Worm (Caenorhabditis elegans) whole organism, L4 larva: Measurements from ENCODE around the gene blos-2.

ENCODE experiments used
- F26F4.8 ChIP-seq: fragments of 200-800 bp; sonication (Bioruptor generic); conservative IDR thresholded peaks from 2 replicates; pipeline ENCODE4 v1.3.6; 2022; ENCODE audit warnings: missing genetic modification characterization, missing compliant biosample characterization
- T20F7.1 ChIP-seq: fragments of 200-800 bp; sonication (Bioruptor generic); optimal IDR thresholded peaks from 2 replicates; lab custom pipeline; 2018; ENCODE audit warnings: mild to moderate bottlenecking, missing genetic modification characterization, missing compliant biosample characterization
- ZK546.5 ChIP-seq, 2 experiments: sonication (generic microtip); optimal IDR thresholded peaks; 2 replicates each; lab custom pipeline; 2017; ENCODE audit warnings: missing biosample characterization in 2 of 2, missing genetic modification characterization in 2 of 2
- ama-1 ChIP-seq: fragments of 150-350 bp; optimal IDR thresholded peaks from 2 replicates; lab custom pipeline; 2014; ENCODE audit warnings: inconsistent platforms, mixed read lengths
- attf-4 ChIP-seq: sonication (generic microtip); optimal IDR thresholded peaks from 3 replicates; lab custom pipeline; 2017; ENCODE audit warnings: missing biosample characterization, missing genetic modification characterization
- ceh-20 ChIP-seq: fragments of 200-800 bp; sonication (Bioruptor generic); IDR thresholded peaks from 2 replicates; pipeline ENCODE4 v1.3.6; 2022; ENCODE audit warnings: missing genetic modification reagents, missing genetic modification characterization, missing compliant biosample characterization
- ceh-32 ChIP-seq: sonication (generic microtip); optimal IDR thresholded peaks from 2 replicates; lab custom pipeline; 2016; ENCODE audit warnings: mild to moderate bottlenecking, missing genetic modification characterization, missing compliant biosample characterization; ENCODE audit not compliant: poor library complexity
- daf-16 ChIP-seq, 3 experiments: sonication (generic microtip); optimal IDR thresholded peaks; 2 replicates each; lab custom pipeline; 2016 to 2017; ENCODE audit warnings: missing genetic modification characterization in 3 of 3, missing genetic modification reagents in 3 of 3, mild to moderate bottlenecking in 2 of 3, missing compliant biosample characterization in 2 of 3, missing biosample characterization in 1 of 3, moderate library complexity in 1 of 3
- dmd-6 ChIP-seq: fragments of 200-800 bp; sonication (Bioruptor generic); IDR thresholded peaks from 2 replicates; pipeline ENCODE4 v1.3.6; 2022; ENCODE audit warnings: missing genetic modification reagents, missing genetic modification characterization, missing compliant biosample characterization
- duxl-1 ChIP-seq: sonication (generic microtip); optimal IDR thresholded peaks from 2 replicates; lab custom pipeline; 2016; ENCODE audit warnings: mild to moderate bottlenecking, missing genetic modification characterization, moderate library complexity, missing compliant biosample characterization; ENCODE audit not compliant: poor library complexity
- dve-1 ChIP-seq: sonication (generic microtip); optimal IDR thresholded peaks from 2 replicates; lab custom pipeline; 2017; ENCODE audit warnings: antibody characterized with exemption, mild to moderate bottlenecking, missing genetic modification characterization, missing compliant biosample characterization; ENCODE audit not compliant: insufficient read depth
- fos-1 ChIP-seq: fragments of 150-350 bp; optimal IDR thresholded peaks from 2 replicates; lab custom pipeline; 2014; ENCODE audit warnings: missing biosample characterization, missing genetic modification characterization
- hlh-11 ChIP-seq: fragments of 200-800 bp; sonication (Bioruptor generic); optimal IDR thresholded peaks from 2 replicates; lab custom pipeline; 2018; ENCODE audit warnings: mild to moderate bottlenecking, missing genetic modification characterization, missing compliant biosample characterization
- hmg-1.1 ChIP-seq: fragments of 200-800 bp; sonication (Bioruptor generic); IDR thresholded peaks from 2 replicates; pipeline ENCODE4 v1.3.6; 2022; ENCODE audit warnings: missing genetic modification reagents, missing genetic modification characterization, missing compliant biosample characterization
- lim-7 ChIP-seq: fragments of 200-800 bp; sonication (Bioruptor generic); IDR thresholded peaks from 2 replicates; pipeline ENCODE4 v1.3.6; 2022; ENCODE audit warnings: missing genetic modification characterization, missing compliant biosample characterization
- lin-13 ChIP-seq: fragments of 150-350 bp; optimal IDR thresholded peaks from 2 replicates; lab custom pipeline; 2014; ENCODE audit warnings: missing biosample characterization, missing genetic modification reagents, missing genetic modification characterization
- mdl-1 ChIP-seq, 2 experiments: fragments of 150-350 bp in 1 of 2; sonication (generic microtip) in 1 of 2; optimal IDR thresholded peaks; 2 replicates each; lab custom pipeline; 2014 to 2017; ENCODE audit warnings: missing biosample characterization in 2 of 2, missing genetic modification characterization in 2 of 2
- mes-2 ChIP-seq: sonication (generic microtip); optimal IDR thresholded peaks from 2 replicates; lab custom pipeline; 2016; ENCODE audit warnings: missing genotype, mild to moderate bottlenecking, missing genetic modification characterization, missing compliant biosample characterization; ENCODE audit not compliant: poor library complexity, severe bottlenecking
- mxl-3 ChIP-seq: fragments of 200-800 bp; sonication (Bioruptor generic); optimal IDR thresholded peaks from 2 replicates; lab custom pipeline; 2018; ENCODE audit warnings: mild to moderate bottlenecking, missing genetic modification characterization, missing compliant biosample characterization
- nhr-10 ChIP-seq: fragments of 150-350 bp; optimal IDR thresholded peaks from 2 replicates; lab custom pipeline; 2014; ENCODE audit warnings: missing biosample characterization, missing genetic modification characterization
- nhr-25 ChIP-seq: sonication (generic microtip); optimal IDR thresholded peaks from 2 replicates; lab custom pipeline; 2017; ENCODE audit warnings: missing genetic modification characterization, mild to moderate bottlenecking, missing compliant biosample characterization, antibody characterized with exemption, moderate library complexity, borderline replicate concordance; ENCODE audit not compliant: insufficient read depth
- nhr-28 ChIP-seq: fragments of 150-350 bp; optimal IDR thresholded peaks from 2 replicates; lab custom pipeline; 2014; ENCODE audit warnings: missing biosample characterization, missing genetic modification characterization
- pha-4 ChIP-seq, 2 experiments: fragments of 150-350 bp in 1 of 2; fragments of 200-800 bp in 1 of 2; sonication (Bioruptor generic) in 1 of 2; IDR thresholded peaks in 1 of 2; optimal IDR thresholded peaks in 1 of 2; 2 replicates each; pipeline versions ENCODE4 v1.3.6 to Lab custom; 2014 to 2022; ENCODE audit warnings: missing genetic modification characterization in 2 of 2, missing genetic modification reagents in 2 of 2, missing biosample characterization in 1 of 2, missing compliant biosample characterization in 1 of 2
- php-3 ChIP-seq: fragments of 200-800 bp; sonication (Bioruptor generic); IDR thresholded peaks from 2 replicates; pipeline ENCODE4 v1.3.6; 2022; ENCODE audit warnings: missing genetic modification reagents, missing genetic modification characterization, missing compliant biosample characterization
- pqm-1 ChIP-seq: sonication (generic microtip); optimal IDR thresholded peaks from 2 replicates; lab custom pipeline; 2017; ENCODE audit warnings: missing biosample characterization, missing genetic modification characterization
- snpc-1.2 ChIP-seq: fragments of 200-800 bp; sonication (Bioruptor generic); IDR thresholded peaks from 2 replicates; pipeline ENCODE4 v1.3.6; 2022; ENCODE audit warnings: missing genetic modification reagents, missing genetic modification characterization, missing compliant biosample characterization
- spr-3 ChIP-seq: fragments of 200-800 bp; sonication (Bioruptor generic); optimal IDR thresholded peaks from 2 replicates; lab custom pipeline; 2018; ENCODE audit warnings: mild to moderate bottlenecking, missing genetic modification characterization, missing compliant biosample characterization
- unc-62 ChIP-seq, 3 experiments: fragments of 150-350 bp in 1 of 3; sonication (generic microtip); optimal IDR thresholded peaks in 2 of 3; peaks in 1 of 3; 1 replicate in 1 of 3; 2 replicates in 2 of 3; lab custom pipeline; 2014 to 2017; ENCODE audit warnings: missing biosample characterization in 3 of 3, missing genetic modification characterization in 3 of 3, missing genetic modification reagents in 3 of 3, missing genotype in 1 of 3
- zfp-2 ChIP-seq: sonication (generic microtip); optimal IDR thresholded peaks from 2 replicates; lab custom pipeline; 2016; ENCODE audit warnings: mild to moderate bottlenecking, missing genetic modification characterization, missing compliant biosample characterization

Gene blos-2

DNA sequence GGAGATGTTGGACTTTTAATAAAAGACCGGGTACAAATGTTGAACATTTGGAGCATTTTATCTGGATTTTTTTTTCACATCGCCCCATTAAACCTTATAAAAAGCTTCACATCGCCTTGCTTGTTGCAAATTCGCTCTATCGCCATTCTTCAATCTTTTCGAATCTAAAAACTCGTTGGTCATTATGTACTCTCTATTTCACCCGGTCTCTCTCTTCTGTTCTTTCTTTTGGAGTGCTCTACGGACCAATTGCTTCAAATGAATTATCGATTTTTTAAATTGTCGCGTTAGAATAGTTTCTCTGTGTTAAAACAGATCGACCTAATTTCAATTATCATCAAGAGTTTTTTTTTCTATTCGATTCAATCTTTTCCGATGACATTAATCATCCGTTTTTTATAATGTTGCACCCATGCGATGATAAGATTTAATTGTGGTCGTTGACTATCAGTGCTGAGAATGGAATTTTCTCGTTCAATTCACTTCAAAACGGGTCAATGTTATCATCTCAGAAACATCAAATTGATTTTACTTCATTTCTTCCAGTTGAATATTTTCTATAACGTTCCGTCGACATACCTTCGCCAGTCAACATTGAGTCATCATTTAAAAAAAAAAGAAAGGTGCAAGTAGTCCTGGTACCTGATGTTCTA is 6.5 kb upstream of the blos-2 start (continued):
- peak; percentile 40 for TF ChIP-seq pqm-1

DNA sequence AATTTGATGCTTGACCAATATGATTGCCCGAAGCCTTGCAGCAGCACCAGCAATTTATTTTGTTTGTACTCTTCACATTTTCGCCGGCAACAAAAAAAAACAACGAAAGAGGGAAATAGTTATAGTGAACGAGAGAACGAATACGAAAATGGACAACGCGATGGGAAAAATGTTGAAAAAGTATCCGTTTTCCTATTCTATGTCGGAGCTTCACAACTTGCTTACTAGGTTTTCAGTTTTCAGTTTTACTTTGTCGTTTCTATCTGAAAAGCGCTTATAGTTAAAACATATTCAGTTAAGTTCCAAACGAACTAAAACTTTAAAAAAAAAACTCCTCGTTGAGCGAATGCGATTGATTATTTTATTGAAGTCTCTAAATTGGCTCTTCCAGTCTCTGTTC is 5.8 kb upstream of the blos-2 start:
- TF ChIP-seq daf-16 (GFP tag; optimal IDR thresholded peaks at IDR 0.05; lab: Kevin White, UChicago) (no peak), daf-16 (tag; optimal IDR thresholded peaks at IDR 0.05; lab: Kevin White, UChicago) (no peak), unc-62 (GFP tag; optimal IDR thresholded peaks at IDR 0.05 in 1 of 2; lab: Kevin White, UChicago) (peak in 1 of 2 experiments; percentile 94), unc-62 (tag; optimal IDR thresholded peaks at IDR 0.05; lab: Kevin White, UChicago) (no peak), hlh-11 (tag; lab: Kevin White, UChicago) (no peak), ceh-32 (no peak)

- no peak for TF ChIP-seq spr-3 (GFP tag; lab: Kevin White, UChicago)
- 0 out of 2 replicates have a peak, but pooled peaks have one; percentile 7 for TF ChIP-seq snpc-1.2 (GFP tag; lab: Robert Waterston, UW)
- TF ChIP-seq ama-1 (lab: Kevin White, UChicago), result no peak
Measured at ce11 chrIV:6329339-6329738, 4.7 kb upstream of the blos-2 start, which contains the start of gene seu-1. seu-1 (plus strand) TSS chrIV:6329639.

- TF ChIP-seq mes-2 (tag; lab: Kevin White, UChicago) (peak; percentile 7), ceh-20 (GFP tag; lab: Robert Waterston, UW) (peak; percentile 69; the same call in 1 of the 2 replicates), lin-13 (GFP tag; lab: Kevin White, UChicago) (peak; percentile 40), F26F4.8 (GFP tag; lab: Robert Waterston, UW) (no peak), php-3 (GFP tag; lab: Robert Waterston, UW) (peak; percentile 78), hlh-11 (tag; lab: Kevin White, UChicago) (peak; percentile 63), pqm-1 (peak; percentile 91), T20F7.1 (GFP tag; lab: Kevin White, UChicago) (peak; percentile 33), dmd-6 (GFP tag; lab: Robert Waterston, UW) (peak; percentile 81), ama-1 (lab: Kevin White, UChicago) (peak; percentile 15), dve-1 (tag; lab: Kevin White, UChicago) (peak; percentile 55), daf-16 (GFP tag; optimal IDR thresholded peaks at IDR 0.05; lab: Kevin White, UChicago) (no peak), daf-16 (tag; optimal IDR thresholded peaks at IDR 0.05; lab: Kevin White, UChicago) (peak; percentile 64), unc-62 (GFP tag; optimal IDR thresholded peaks at IDR 0.05 in 1 of 2; lab: Kevin White, UChicago) (no peak), unc-62 (tag; optimal IDR thresholded peaks at IDR 0.05; lab: Kevin White, UChicago) (no peak), mxl-3 (GFP tag; lab: Kevin White, UChicago) (peak; percentile 47), nhr-28 (tag; lab: Kevin White, UChicago) (peak; percentile 70), nhr-25 (tag; lab: Kevin White, UChicago) (no peak)
Measured at ce11 chrIV:6330790-6331189, 3.2 kb upstream of the blos-2 start.

ce11 chrIV:6335908-6336307 is 1.9 kb downstream of the blos-2 start, which contains the start of gene mif-4:
mif-4 (minus strand) TSS chrIV:6335994.
- TF ChIP-seq zfp-2 (tag; lab: Kevin White, UChicago), result no peak
- no peak for TF ChIP-seq ZK546.5 (tag; optimal IDR thresholded peaks at IDR 0.05; lab: Kevin White, UChicago)
- no peak for TF ChIP-seq attf-4 (tag; lab: Kevin White, UChicago)
- TF ChIP-seq mdl-1 (tag; optimal IDR thresholded peaks at IDR 0.05; lab: Kevin White, UChicago), result peak in 1 of 2 experiments; percentile 12
- no peak for TF ChIP-seq pha-4 (GFP tag; IDR thresholded peaks at IDR 0.05; lab: Robert Waterston, UW)
- TF ChIP-seq pha-4 (tag; optimal IDR thresholded peaks at IDR 0.05; lab: Kevin White, UChicago), result peak; percentile 24
- TF ChIP-seq nhr-10 (tag; lab: Kevin White, UChicago), result no peak
- no peak for TF ChIP-seq nhr-28 (tag; lab: Kevin White, UChicago)
- no peak for TF ChIP-seq lim-7 (GFP tag; lab: Robert Waterston, UW)
- TF ChIP-seq unc-62 (GFP tag; optimal IDR thresholded peaks at IDR 0.05 in 1 of 2; lab: Kevin White, UChicago), result peak in 1 of 2 experiments; percentile 43
- no peak for TF ChIP-seq unc-62 (tag; optimal IDR thresholded peaks at IDR 0.05; lab: Kevin White, UChicago)
- no peak for TF ChIP-seq duxl-1 (tag; lab: Kevin White, UChicago)
- no peak for TF ChIP-seq fos-1 (tag; lab: Kevin White, UChicago)
- TF ChIP-seq hmg-1.1 (GFP tag; lab: Robert Waterston, UW), result no peak
